Fruit fly (Drosophila melanogaster) whole organism, wandering third instar larva: Measurements from ENCODE around the gene lft.
A peak's percentile ranks its signal among the peaks of the same experiment; 100 is the strongest.

Experiments used
- Abd-B ChIP-seq: fragments of >200 bp; optimal IDR thresholded peaks from 2 replicates; lab custom pipeline; 2017; ENCODE audit warnings: missing biosample characterization, missing genetic modification characterization
- CG32264 ChIP-seq: fragments of 200-800 bp; sonication (Bioruptor generic); optimal IDR thresholded peaks from 2 replicates; lab custom pipeline; 2016; ENCODE audit warnings: missing biosample characterization, missing genetic modification characterization
- CG9705 ChIP-seq: fragments of 200-800 bp; sonication (Bioruptor generic); optimal IDR thresholded peaks from 2 replicates; lab custom pipeline; 2018; ENCODE audit warnings: missing biosample characterization, mild to moderate bottlenecking, missing genetic modification characterization
- CrebA ChIP-seq: fragments of 200-800 bp; sonication (Bioruptor generic); optimal IDR thresholded peaks from 2 replicates; lab custom pipeline; 2016; ENCODE audit warnings: missing biosample characterization, mild to moderate bottlenecking, missing genetic modification characterization, borderline replicate concordance
- Dfd ChIP-seq: fragments of >200 bp; optimal IDR thresholded peaks from 2 replicates; lab custom pipeline; 2017; ENCODE audit warnings: missing biosample characterization, missing genetic modification characterization
- Dif ChIP-seq: fragments of 200-275, 200-300 bp; sonication (Bioruptor generic); optimal IDR thresholded peaks from 2 replicates; lab custom pipeline; 2018; ENCODE audit warnings: missing biosample characterization, missing genetic modification characterization; ENCODE audit not compliant: partially characterized antibody
- GATAd ChIP-seq: sonication (Bioruptor generic); optimal IDR thresholded peaks from 2 replicates; lab custom pipeline; 2016; ENCODE audit warnings: missing biosample characterization, missing genetic modification characterization
- HLH106 ChIP-seq: fragments of 200-800 bp; optimal IDR thresholded peaks from 3 replicates; lab custom pipeline; 2019; ENCODE audit warnings: missing biosample characterization, mild to moderate bottlenecking, missing genetic modification characterization, moderate library complexity
- Hnf4 ChIP-seq: fragments of 200-800 bp; sonication (Bioruptor generic); optimal IDR thresholded peaks from 2 replicates; lab custom pipeline; 2016; ENCODE audit warnings: missing biosample characterization, mild to moderate bottlenecking, missing genetic modification characterization
- Hr78 ChIP-seq: fragments of >200 bp; optimal IDR thresholded peaks from 2 replicates; lab custom pipeline; 2017; ENCODE audit warnings: missing biosample characterization, missing genetic modification characterization
- Hr83 ChIP-seq: fragments of 200-300 bp; sonication (Bioruptor generic); optimal IDR thresholded peaks from 2 replicates; lab custom pipeline; 2016; ENCODE audit warnings: missing biosample characterization, mild to moderate bottlenecking, missing genetic modification characterization, moderate library complexity; ENCODE audit not compliant: poor library complexity, severe bottlenecking
- Jra ChIP-seq: sonication (Bioruptor generic); optimal IDR thresholded peaks from 2 replicates; lab custom pipeline; 2016; ENCODE audit warnings: missing biosample characterization, missing genetic modification characterization
- Mio ChIP-seq: sonication (Bioruptor generic); optimal IDR thresholded peaks from 2 replicates; lab custom pipeline; 2016; ENCODE audit warnings: missing biosample characterization, missing genetic modification characterization
- Myc ChIP-seq: fragments of >200 bp; optimal IDR thresholded peaks from 2 replicates; lab custom pipeline; 2017
- N ChIP-seq: fragments of >200 bp; optimal IDR thresholded peaks from 2 replicates; lab custom pipeline; 2018; ENCODE audit warnings: missing biosample characterization, missing external identifiers, missing genetic modification characterization
- OdsH ChIP-seq: fragments of 200-800 bp; sonication (Bioruptor generic); optimal IDR thresholded peaks from 2 replicates; lab custom pipeline; 2016; ENCODE audit warnings: missing biosample characterization, mild to moderate bottlenecking, missing genetic modification characterization
- Rel ChIP-seq, 2 experiments: fragments of 200-800 bp; sonication (Bioruptor generic) in 1 of 2; optimal IDR thresholded peaks; 2 replicates in 1 of 2; 3 replicates in 1 of 2; lab custom pipeline; 2016 to 2019; ENCODE audit warnings: mild to moderate bottlenecking in 2 of 2, missing biosample characterization in 2 of 2, missing genetic modification characterization in 2 of 2, moderate library complexity in 1 of 2
- Sp1 ChIP-seq: fragments of 200-800 bp; sonication (Bioruptor generic); optimal IDR thresholded peaks from 3 replicates; lab custom pipeline; 2019; ENCODE audit warnings: missing biosample characterization, mild to moderate bottlenecking, missing genetic modification characterization, moderate library complexity
- Vsx2 ChIP-seq: fragments of 200-300, 225-300 bp; sonication (Bioruptor generic); optimal IDR thresholded peaks from 2 replicates; lab custom pipeline; 2018; ENCODE audit warnings: missing biosample characterization, missing genetic modification characterization; ENCODE audit not compliant: partially characterized antibody
- br ChIP-seq: fragments of 200-800 bp; sonication (Bioruptor generic); optimal IDR thresholded peaks from 2 replicates; lab custom pipeline; 2016; ENCODE audit warnings: missing biosample characterization, missing genetic modification characterization
- brk ChIP-seq: fragments of 200-800 bp; sonication (Bioruptor generic); optimal IDR thresholded peaks from 2 replicates; lab custom pipeline; 2016; ENCODE audit warnings: missing biosample characterization, mild to moderate bottlenecking, missing genetic modification characterization
- dl ChIP-seq, 2 experiments: fragments of 175-275, 200-275 bp in 1 of 2; fragments of 200-275 bp in 1 of 2; sonication (Bioruptor generic); optimal IDR thresholded peaks; lab custom pipeline; 2018; ENCODE audit warnings: mild to moderate bottlenecking in 2 of 2, missing biosample characterization in 2 of 2, missing genetic modification characterization in 2 of 2, moderate library complexity in 2 of 2; ENCODE audit not compliant: partially characterized antibody in 2 of 2, insufficient read depth in 1 of 2
- dmrt93B ChIP-seq: fragments of 200-800 bp; sonication (Bioruptor generic); optimal IDR thresholded peaks from 2 replicates; lab custom pipeline; 2018; ENCODE audit warnings: missing biosample characterization, mild to moderate bottlenecking, missing genetic modification characterization
- dsf ChIP-seq: sonication (Bioruptor generic); optimal IDR thresholded peaks from 2 replicates; lab custom pipeline; 2016; ENCODE audit warnings: missing biosample characterization, missing genetic modification characterization, borderline replicate concordance
- ey ChIP-seq: fragments of 200-800 bp; sonication (Bioruptor generic); optimal IDR thresholded peaks from 2 replicates; lab custom pipeline; 2016; ENCODE audit warnings: missing biosample characterization, missing genetic modification characterization
- foxo ChIP-seq, 2 experiments: fragments of 200-800 bp; sonication (Bioruptor generic); optimal IDR thresholded peaks; 2 replicates in 1 of 2; 3 replicates in 1 of 2; lab custom pipeline; 2016 to 2017; ENCODE audit warnings: missing biosample characterization in 2 of 2, missing genetic modification characterization in 2 of 2
- fru ChIP-seq: fragments of 200-800 bp; sonication (Bioruptor generic); optimal IDR thresholded peaks from 3 replicates; lab custom pipeline; 2016; ENCODE audit warnings: missing biosample characterization, mild to moderate bottlenecking, missing genetic modification characterization
- h ChIP-seq: fragments of 200-800 bp; sonication (Bioruptor generic); optimal IDR thresholded peaks from 3 replicates; lab custom pipeline; 2016; ENCODE audit warnings: missing biosample characterization, mild to moderate bottlenecking, missing genetic modification characterization
- jim ChIP-seq: fragments of 175-275, 200-325 bp; sonication (Bioruptor generic); optimal IDR thresholded peaks from 2 replicates; lab custom pipeline; 2016; ENCODE audit warnings: missing biosample characterization, mild to moderate bottlenecking, missing genetic modification characterization
- lola ChIP-seq: fragments of >200 bp; optimal IDR thresholded peaks from 2 replicates; lab custom pipeline; 2017; ENCODE audit warnings: missing biosample characterization, missing genetic modification characterization
- pan ChIP-seq: fragments of >200 bp; optimal IDR thresholded peaks from 2 replicates; lab custom pipeline; 2017
- psq ChIP-seq: fragments of 200-800 bp; sonication (Bioruptor generic); optimal IDR thresholded peaks from 3 replicates; lab custom pipeline; 2017; ENCODE audit warnings: missing biosample characterization, mild to moderate bottlenecking, missing genetic modification characterization, moderate library complexity
- rgr ChIP-seq: fragments of 200-800 bp; sonication (Bioruptor generic); optimal IDR thresholded peaks from 3 replicates; lab custom pipeline; 2016; ENCODE audit warnings: missing biosample characterization, mild to moderate bottlenecking, missing genetic modification characterization
- sage ChIP-seq: fragments of 200-800 bp; sonication (Bioruptor generic); optimal IDR thresholded peaks from 2 replicates; lab custom pipeline; 2016; ENCODE audit warnings: missing biosample characterization, mild to moderate bottlenecking, missing genetic modification characterization
- sv ChIP-seq: fragments of 200-800 bp; sonication (Bioruptor generic); optimal IDR thresholded peaks from 3 replicates; lab custom pipeline; 2016; ENCODE audit warnings: missing biosample characterization, missing genetic modification characterization
- tai ChIP-seq: sonication (Bioruptor generic); optimal IDR thresholded peaks from 2 replicates; lab custom pipeline; 2016; ENCODE audit warnings: missing biosample characterization, missing genetic modification characterization
- usp ChIP-seq: fragments of >200 bp; optimal IDR thresholded peaks from 2 replicates; lab custom pipeline; 2017; ENCODE audit warnings: missing biosample characterization, missing genetic modification characterization
- woc ChIP-seq: sonication (Bioruptor generic); optimal IDR thresholded peaks from 2 replicates; lab custom pipeline; 2016; ENCODE audit warnings: missing biosample characterization, mild to moderate bottlenecking, missing genetic modification characterization

The lft gene

DNA sequence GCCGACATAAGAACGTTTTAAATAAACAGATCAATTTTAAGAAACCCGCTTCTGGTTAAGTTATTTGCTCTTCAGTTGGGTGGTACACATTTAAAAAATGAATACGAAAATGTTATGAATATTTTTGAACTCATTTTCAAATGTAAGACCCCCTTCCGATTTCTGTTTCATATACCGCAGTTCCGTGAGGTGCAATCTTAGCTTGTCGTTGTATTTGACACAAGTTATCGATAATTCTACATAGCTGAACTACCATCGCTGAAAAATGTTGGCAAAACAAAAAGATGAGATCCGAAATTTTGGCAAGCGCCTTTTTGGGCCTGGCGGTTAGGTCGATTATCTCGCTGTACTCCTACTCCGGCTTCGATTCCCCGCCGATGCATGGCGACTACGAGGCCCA lies 15.6 kb downstream of the lft start, which contains the start of gene gny:
TSS of gene gny (plus strand) at position 239 of the 400 bp plus-strand sequence.
- TF ChIP-seq CrebA (GFP tag; lab: Kevin White, UChicago) (no peak), Rel (GFP tag; optimal IDR thresholded peaks at IDR 0.05; lab: Kevin White, UChicago) (no peak), Rel (tag; optimal IDR thresholded peaks at IDR 0.05; lab: Kevin White, UChicago) (peak; percentile 1)

DNA sequence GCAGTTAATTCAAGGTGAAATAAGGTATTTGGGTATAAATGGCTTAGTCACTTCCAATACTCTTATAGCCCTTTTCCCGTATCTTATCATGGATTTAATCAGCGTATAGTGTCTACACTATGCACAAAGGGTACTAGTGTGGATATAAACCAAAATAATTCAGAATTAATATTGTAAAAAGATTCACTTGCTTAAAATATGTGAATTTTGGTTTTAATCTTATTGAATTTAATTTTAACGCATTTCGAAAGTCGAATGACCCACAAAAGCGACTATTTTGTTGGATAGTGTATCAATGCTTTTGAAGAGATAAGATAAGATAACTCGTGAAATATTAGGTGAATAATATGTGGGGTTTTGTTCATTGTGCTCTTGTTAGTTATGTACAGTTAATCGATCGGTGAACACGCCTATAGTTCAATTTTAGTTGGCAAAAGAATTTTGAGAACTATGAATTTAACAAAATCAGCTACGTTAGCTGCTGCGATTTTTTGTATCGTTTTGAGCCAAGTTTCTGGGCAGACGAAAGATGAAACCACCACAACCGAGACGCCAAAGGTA lies 17.7 kb downstream of the lft start, which contains the start of gene CG5096:
TSS of gene CG5096 (plus strand) at position 374 of the 561 bp plus-strand sequence.
- TF ChIP-seq rgr (GFP tag; lab: Kevin White, UChicago): peak; percentile 85
- peak; percentile 38 for TF ChIP-seq sage (GFP tag; lab: Kevin White, UChicago)
- peak; percentile 59 for TF ChIP-seq psq (GFP tag; lab: Kevin White, UChicago)
- TF ChIP-seq N: no peak
- peak; percentile 74 for TF ChIP-seq HLH106
- peak; percentile 90 for TF ChIP-seq fru (GFP tag; lab: Kevin White, UChicago)
- no peak for TF ChIP-seq Abd-B
- TF ChIP-seq Dfd (GFP tag; lab: Kevin White, UChicago): no peak
- peak; percentile 11 for TF ChIP-seq tai (GFP tag; lab: Kevin White, UChicago)
- TF ChIP-seq ey (GFP tag; lab: Kevin White, UChicago): peak; percentile 80
- TF ChIP-seq OdsH (GFP tag; lab: Kevin White, UChicago): peak; percentile 84
- no peak for TF ChIP-seq Vsx2 (GFP tag; lab: Kevin White, UChicago)
- TF ChIP-seq lola (GFP tag; lab: Kevin White, UChicago): no peak
- TF ChIP-seq Myc (lab: Kevin White, UChicago): no peak
- no peak for TF ChIP-seq br (GFP tag; lab: Kevin White, UChicago)
- TF ChIP-seq CG9705: no peak
- TF ChIP-seq usp: no peak
- peak; percentile 4 for TF ChIP-seq dsf (GFP tag; lab: Kevin White, UChicago)
- TF ChIP-seq brk (GFP tag; lab: Kevin White, UChicago): peak; percentile 69
- peak; percentile 49 to 87 for TF ChIP-seq foxo (GFP tag; optimal IDR thresholded peaks at IDR 0.05; lab: Kevin White, UChicago)
- no peak for TF ChIP-seq Mio
- TF ChIP-seq CrebA (GFP tag; lab: Kevin White, UChicago): no peak
- TF ChIP-seq Jra: peak; percentile 31
- TF ChIP-seq dl (GFP tag; optimal IDR thresholded peaks at IDR 0.05; lab: Kevin White, UChicago; ENCODE audit: insufficient read depth in 1 of 2, partially characterized antibody in 2 of 2): no peak
- TF ChIP-seq Rel (GFP tag; optimal IDR thresholded peaks at IDR 0.05; lab: Kevin White, UChicago): no peak
- TF ChIP-seq Rel (tag; optimal IDR thresholded peaks at IDR 0.05; lab: Kevin White, UChicago): peak; percentile 96
- no peak for TF ChIP-seq Hr78 (GFP tag; lab: Kevin White, UChicago)
- no peak for TF ChIP-seq dmrt93B (GFP tag; lab: Kevin White, UChicago)
- no peak for TF ChIP-seq jim
- TF ChIP-seq CG32264: peak; percentile 33
- no peak for TF ChIP-seq Dif
- no peak for TF ChIP-seq pan
- peak; percentile 80 for TF ChIP-seq Sp1 (GFP tag; lab: Kevin White, UChicago)
- TF ChIP-seq woc (GFP tag; lab: Kevin White, UChicago): peak; percentile 56
- no peak for TF ChIP-seq Hr83 (GFP tag; lab: Kevin White, UChicago)
- TF ChIP-seq sv (GFP tag; lab: Kevin White, UChicago): peak; percentile 77
- peak; percentile 91 for TF ChIP-seq h (GFP tag; lab: Kevin White, UChicago)
- TF ChIP-seq Hnf4 (GFP tag; lab: Kevin White, UChicago): peak; percentile 67
- TF ChIP-seq GATAd (GFP tag; lab: Kevin White, UChicago): no peak
